Worm (Caenorhabditis elegans) whole organism, L4 larva: Measurements from ENCODE around the gene mecr-1.

Source experiments
- Y48G9A.11 ChIP-seq: fragments of 200-800 bp; sonication (Bioruptor generic); IDR thresholded peaks from 2 replicates; pipeline ENCODE4 v1.3.6; 2022; ENCODE audit warnings: missing genetic modification reagents, missing genetic modification characterization, missing compliant biosample characterization
- ces-1 ChIP-seq: fragments of 150-350 bp; sonication (generic microtip); optimal IDR thresholded peaks from 4 replicates; lab custom pipeline; 2014; ENCODE audit warnings: missing biosample characterization, missing genetic modification reagents, missing genetic modification characterization
- fkh-10 ChIP-seq: fragments of 150-350 bp; optimal IDR thresholded peaks from 2 replicates; lab custom pipeline; 2014; ENCODE audit warnings: missing biosample characterization, missing genetic modification reagents, missing genetic modification characterization
- hlh-30 ChIP-seq: sonication (generic microtip); optimal IDR thresholded peaks from 2 replicates; lab custom pipeline; 2017; ENCODE audit warnings: antibody characterized with exemption, mild to moderate bottlenecking, missing genetic modification characterization, missing compliant biosample characterization; ENCODE audit not compliant: insufficient read depth
- jun-1 ChIP-seq: fragments of 150-350 bp; optimal IDR thresholded peaks from 2 replicates; lab custom pipeline; 2014; ENCODE audit warnings: missing biosample characterization, missing genetic modification reagents, missing genetic modification characterization
- lin-39 ChIP-seq: fragments of 150-350 bp; optimal IDR thresholded peaks from 2 replicates; lab custom pipeline; 2014; ENCODE audit warnings: missing biosample characterization, missing genetic modification reagents, missing genetic modification characterization
- nhr-10 ChIP-seq: fragments of 150-350 bp; optimal IDR thresholded peaks from 2 replicates; lab custom pipeline; 2014; ENCODE audit warnings: missing biosample characterization, missing genetic modification characterization
- nhr-76 ChIP-seq: fragments of 150-350 bp; optimal IDR thresholded peaks from 2 replicates; lab custom pipeline; 2014; ENCODE audit warnings: missing biosample characterization, missing genetic modification characterization
- pha-4 ChIP-seq, 2 experiments: fragments of 150-350 bp in 1 of 2; fragments of 200-800 bp in 1 of 2; sonication (Bioruptor generic) in 1 of 2; IDR thresholded peaks in 1 of 2; optimal IDR thresholded peaks in 1 of 2; 2 replicates each; pipeline versions ENCODE4 v1.3.6 to Lab custom; 2014 to 2022; ENCODE audit warnings: missing genetic modification characterization in 2 of 2, missing genetic modification reagents in 2 of 2, missing biosample characterization in 1 of 2, missing compliant biosample characterization in 1 of 2
- snpc-4 ChIP-seq: fragments of 150-350 bp; optimal IDR thresholded peaks from 2 replicates; lab custom pipeline; 2014; ENCODE audit warnings: missing biosample characterization, missing genetic modification characterization
- vab-7 ChIP-seq: fragments of 200-800 bp; sonication (Bioruptor generic); IDR thresholded peaks from 2 replicates; pipeline ENCODE4 v1.3.6; 2022; ENCODE audit warnings: missing genetic modification reagents, missing genetic modification characterization, missing compliant biosample characterization

- no peak for TF ChIP-seq pha-4 (GFP tag; IDR thresholded peaks at IDR 0.05; lab: Robert Waterston, UW)
- no peak for TF ChIP-seq pha-4 (tag; optimal IDR thresholded peaks at IDR 0.05; lab: Kevin White, UChicago)
- TF ChIP-seq hlh-30 (tag; lab: Kevin White, UChicago), result no peak
- no peak for TF ChIP-seq Y48G9A.11 (GFP tag; lab: Robert Waterston, UW)
- TF ChIP-seq jun-1, result no peak
- TF ChIP-seq lin-39, result no peak
- TF ChIP-seq vab-7 (GFP tag; lab: Robert Waterston, UW), result no peak
- TF ChIP-seq snpc-4 (tag; lab: Kevin White, UChicago), result no peak
- TF ChIP-seq nhr-10 (tag; lab: Kevin White, UChicago), result no peak
- TF ChIP-seq ces-1, result no peak
- TF ChIP-seq fkh-10 (GFP tag; lab: Kevin White, UChicago), result no peak
- TF ChIP-seq nhr-76 (tag; lab: Kevin White, UChicago), result no peak
Measured at ce11 chrII:13167493-13167892, 19.6 kb downstream of the mecr-1 start.
